Worm (Caenorhabditis elegans) whole organism, young adult: Measurements from ENCODE around the gene col-116.

Experiments used
- B0035.1 ChIP-seq: sonication (generic microtip); optimal IDR thresholded peaks from 2 replicates; lab custom pipeline; 2016; ENCODE audit warnings: missing genetic modification characterization, mild to moderate bottlenecking, missing compliant biosample characterization, missing genotype, missing genetic modification reagents
- B0336.3 ChIP-seq: fragments of 200-800 bp; sonication (Bioruptor generic); IDR thresholded peaks from 2 replicates; pipeline ENCODE4 v1.3.6; 2022; ENCODE audit warnings: missing genetic modification characterization, missing compliant biosample characterization
- F10E7.11 ChIP-seq: sonication (generic microtip); optimal IDR thresholded peaks from 2 replicates; lab custom pipeline; 2017; ENCODE audit warnings: mild to moderate bottlenecking, missing genetic modification characterization, moderate library complexity, missing compliant biosample characterization
- F39B2.1 ChIP-seq: fragments of 200-800 bp; sonication (Bioruptor generic); IDR thresholded peaks from 2 replicates; pipeline ENCODE4 v1.3.6; 2022; ENCODE audit warnings: missing genetic modification reagents, missing genetic modification characterization, missing compliant biosample characterization
- F52B5.7 ChIP-seq: sonication (generic microtip); optimal IDR thresholded peaks from 2 replicates; lab custom pipeline; 2016; ENCODE audit warnings: mild to moderate bottlenecking, missing genetic modification characterization, missing compliant biosample characterization
- K11D2.4 ChIP-seq: fragments of 200-800 bp; sonication (Bioruptor generic); IDR thresholded peaks from 2 replicates; pipeline ENCODE4 v1.3.6; 2022; ENCODE audit warnings: missing genetic modification reagents, missing genetic modification characterization, missing compliant biosample characterization
- K12H6.12 ChIP-seq: fragments of 200-800 bp; sonication (Bioruptor generic); optimal IDR thresholded peaks from 2 replicates; lab custom pipeline; 2018; ENCODE audit warnings: mild to moderate bottlenecking, missing genetic modification characterization, missing compliant biosample characterization
- T07F8.4 ChIP-seq: sonication (generic microtip); optimal IDR thresholded peaks from 2 replicates; lab custom pipeline; 2016; ENCODE audit warnings: mild to moderate bottlenecking, missing genetic modification characterization, moderate library complexity, missing compliant biosample characterization
- Y53F4B.3 ChIP-seq: fragments of 200-800 bp; sonication (Bioruptor generic); IDR thresholded peaks from 2 replicates; pipeline ENCODE4 v1.3.6; 2022; ENCODE audit warnings: missing genetic modification reagents, missing genetic modification characterization, missing compliant biosample characterization
- Y56A3A.18 ChIP-seq: fragments of 200-800 bp; sonication (Bioruptor generic); IDR thresholded peaks from 2 replicates; pipeline ENCODE4 v1.3.6; 2022; ENCODE audit warnings: missing genetic modification reagents, missing genetic modification characterization, missing compliant biosample characterization
- Y67H2A.10 ChIP-seq: fragments of 200-800 bp; sonication (Bioruptor generic); conservative IDR thresholded peaks from 2 replicates; pipeline ENCODE4 v1.3.6; 2022; ENCODE audit warnings: missing genetic modification reagents, missing genetic modification characterization, missing compliant biosample characterization
- Y79H2A.3 ChIP-seq: fragments of 200-800 bp; sonication (Bioruptor generic); conservative IDR thresholded peaks from 2 replicates; pipeline ENCODE4 v1.3.6; 2022; ENCODE audit warnings: missing genetic modification reagents, missing genetic modification characterization, missing compliant biosample characterization
- akir-1 ChIP-seq: fragments of 200-800 bp; sonication (Bioruptor generic); optimal IDR thresholded peaks from 2 replicates; lab custom pipeline; 2018; ENCODE audit warnings: mild to moderate bottlenecking, missing genetic modification characterization, moderate library complexity, missing compliant biosample characterization
- aptf-2 ChIP-seq: fragments of 200-800 bp; sonication (Bioruptor generic); conservative IDR thresholded peaks from 2 replicates; pipeline ENCODE4 v1.3.6; 2022; ENCODE audit warnings: missing genetic modification reagents, missing genetic modification characterization, missing compliant biosample characterization
- atf-7 ChIP-seq: sonication (generic microtip); optimal IDR thresholded peaks from 2 replicates; lab custom pipeline; 2017; ENCODE audit warnings: mild to moderate bottlenecking, missing genetic modification characterization, missing compliant biosample characterization
- athp-1 ChIP-seq: sonication (generic microtip); optimal IDR thresholded peaks from 2 replicates; lab custom pipeline; 2017; ENCODE audit warnings: mild to moderate bottlenecking, missing genetic modification characterization, missing compliant biosample characterization
- attf-5 ChIP-seq: fragments of 200-800 bp; sonication (Bioruptor generic); optimal IDR thresholded peaks from 2 replicates; lab custom pipeline; 2018; ENCODE audit warnings: mild to moderate bottlenecking, missing genetic modification characterization, missing compliant biosample characterization
- attf-6 ChIP-seq: fragments of 200-800 bp; sonication (Bioruptor generic); IDR thresholded peaks from 2 replicates; pipeline ENCODE4 v1.3.6; 2022; ENCODE audit warnings: missing genetic modification reagents, missing genetic modification characterization, missing compliant biosample characterization
- cebp-2 ChIP-seq: fragments of 200-800 bp; sonication (Bioruptor generic); IDR thresholded peaks from 2 replicates; pipeline ENCODE4 v1.3.6; 2022; ENCODE audit warnings: missing genetic modification characterization, missing compliant biosample characterization
- ceh-40 ChIP-seq: fragments of 200-800 bp; sonication (Bioruptor generic); IDR thresholded peaks from 2 replicates; pipeline ENCODE4 v1.3.6; 2022; ENCODE audit warnings: missing genetic modification characterization, missing compliant biosample characterization
- ceh-91 ChIP-seq: fragments of 200-800 bp; sonication (Bioruptor generic); IDR thresholded peaks from 2 replicates; pipeline ENCODE4 v1.3.6; 2022; ENCODE audit warnings: missing genetic modification reagents, missing genetic modification characterization, missing compliant biosample characterization
- chd-7 ChIP-seq: sonication (generic microtip); optimal IDR thresholded peaks from 2 replicates; lab custom pipeline; 2016; ENCODE audit warnings: mild to moderate bottlenecking, missing genetic modification characterization, moderate library complexity, missing compliant biosample characterization
- dox-1 ChIP-seq: fragments of 200-800 bp; sonication (Bioruptor generic); IDR thresholded peaks from 2 replicates; pipeline ENCODE4 v1.3.6; 2022; ENCODE audit warnings: missing genetic modification reagents, missing genetic modification characterization, missing compliant biosample characterization
- dpff-1 ChIP-seq: sonication (generic microtip); optimal IDR thresholded peaks from 2 replicates; lab custom pipeline; 2017; ENCODE audit warnings: mild to moderate bottlenecking, missing genetic modification characterization, missing compliant biosample characterization
- egl-44 ChIP-seq: fragments of 200-800 bp; sonication (Bioruptor generic); IDR thresholded peaks from 2 replicates; pipeline ENCODE4 v1.3.6; 2022; ENCODE audit warnings: missing genetic modification reagents, missing genetic modification characterization, missing compliant biosample characterization
- him-1 ChIP-seq: sonication (generic microtip); optimal IDR thresholded peaks from 2 replicates; lab custom pipeline; 2016; ENCODE audit warnings: missing genotype, missing genetic modification reagents, missing genetic modification characterization, missing compliant biosample characterization
- hmg-1.2 ChIP-seq: fragments of 200-800 bp; sonication (Bioruptor generic); IDR thresholded peaks from 2 replicates; pipeline ENCODE4 v1.3.6; 2022; ENCODE audit warnings: missing genetic modification reagents, missing genetic modification characterization, missing compliant biosample characterization
- lag-1 ChIP-seq: fragments of 200-800 bp; sonication (Bioruptor generic); IDR thresholded peaks from 2 replicates; pipeline ENCODE4 v1.3.6; 2022; ENCODE audit warnings: missing genetic modification reagents, missing genetic modification characterization, missing compliant biosample characterization
- lin-26 ChIP-seq: fragments of 200-800 bp; sonication (Bioruptor generic); IDR thresholded peaks from 2 replicates; pipeline ENCODE4 v1.3.6; 2022; ENCODE audit warnings: missing genetic modification reagents, missing genetic modification characterization, missing compliant biosample characterization
- lin-40 ChIP-seq: sonication (generic microtip); optimal IDR thresholded peaks from 2 replicates; lab custom pipeline; 2016; ENCODE audit warnings: missing genetic modification characterization, mild to moderate bottlenecking, missing compliant biosample characterization, missing genotype, missing genetic modification reagents
- lir-1 ChIP-seq: fragments of 200-800 bp; sonication (Bioruptor generic); conservative IDR thresholded peaks from 2 replicates; pipeline ENCODE4 v1.3.6; 2022; ENCODE audit warnings: missing genetic modification reagents, missing genetic modification characterization, missing compliant biosample characterization
- lsy-27 ChIP-seq: sonication (generic microtip); optimal IDR thresholded peaks from 2 replicates; lab custom pipeline; 2017; ENCODE audit warnings: missing genetic modification characterization, mild to moderate bottlenecking, missing compliant biosample characterization, antibody characterized with exemption, missing genotype, borderline replicate concordance; ENCODE audit not compliant: insufficient read depth
- madf-10 ChIP-seq: sonication (generic microtip); optimal IDR thresholded peaks from 2 replicates; lab custom pipeline; 2016; ENCODE audit warnings: mild to moderate bottlenecking, missing genetic modification characterization, missing compliant biosample characterization
- madf-8 ChIP-seq: fragments of 200-800 bp; sonication (Bioruptor generic); conservative IDR thresholded peaks from 2 replicates; pipeline ENCODE4 v1.3.6; 2022; ENCODE audit warnings: missing genetic modification reagents, missing genetic modification characterization, missing compliant biosample characterization
- mel-28 ChIP-seq: sonication (generic microtip); optimal IDR thresholded peaks from 2 replicates; lab custom pipeline; 2016; ENCODE audit warnings: borderline replicate concordance, mild to moderate bottlenecking, missing genetic modification characterization, missing compliant biosample characterization
- mxl-1 ChIP-seq: sonication (generic microtip); optimal IDR thresholded peaks from 2 replicates; lab custom pipeline; 2016; ENCODE audit warnings: missing genetic modification characterization, missing compliant biosample characterization
- nhr-120 ChIP-seq: fragments of 200-800 bp; sonication (Bioruptor generic); IDR thresholded peaks from 2 replicates; pipeline ENCODE4 v1.3.6; 2022; ENCODE audit warnings: missing genetic modification characterization, missing compliant biosample characterization
- pbrm-1 ChIP-seq: fragments of 200-800 bp; sonication (Bioruptor generic); IDR thresholded peaks from 2 replicates; pipeline ENCODE4 v1.3.6; 2022; ENCODE audit warnings: missing genetic modification reagents, missing genetic modification characterization, missing compliant biosample characterization
- repo-1 ChIP-seq: sonication (generic microtip); optimal IDR thresholded peaks from 2 replicates; lab custom pipeline; 2017; ENCODE audit warnings: mild to moderate bottlenecking, missing genetic modification characterization, missing compliant biosample characterization
- sdz-38 ChIP-seq: sonication (generic microtip); optimal IDR thresholded peaks from 2 replicates; lab custom pipeline; 2016; ENCODE audit warnings: missing genotype, missing genetic modification characterization, missing compliant biosample characterization
- snpc-3.4 ChIP-seq: sonication (generic microtip); optimal IDR thresholded peaks from 2 replicates; lab custom pipeline; 2017; ENCODE audit warnings: missing genetic modification characterization, mild to moderate bottlenecking, missing compliant biosample characterization, antibody characterized with exemption, moderate library complexity, missing genotype, missing genetic modification reagents
- sptf-2 ChIP-seq: fragments of 200-800 bp; sonication (Bioruptor generic); optimal IDR thresholded peaks from 2 replicates; lab custom pipeline; 2018; ENCODE audit warnings: mild to moderate bottlenecking, missing genetic modification characterization, missing compliant biosample characterization
- tbp1 ChIP-seq: fragments of 200-800 bp; sonication (Bioruptor generic); optimal IDR thresholded peaks from 2 replicates; lab custom pipeline; 2018; ENCODE audit warnings: mild to moderate bottlenecking, missing genetic modification characterization, missing compliant biosample characterization
- zfh-2 ChIP-seq: fragments of 200-800 bp; sonication (Bioruptor generic); conservative IDR thresholded peaks from 2 replicates; pipeline ENCODE4 v1.3.6; 2022; ENCODE audit warnings: missing genetic modification reagents, missing genetic modification characterization, missing compliant biosample characterization
- zim-3 ChIP-seq: sonication (generic microtip); optimal IDR thresholded peaks from 2 replicates; lab custom pipeline; 2017; ENCODE audit warnings: mild to moderate bottlenecking, missing genetic modification characterization, moderate library complexity, missing compliant biosample characterization
- ztf-18 ChIP-seq: sonication (generic microtip); optimal IDR thresholded peaks from 2 replicates; lab custom pipeline; 2016; ENCODE audit warnings: missing genotype, mild to moderate bottlenecking, missing genetic modification characterization, missing compliant biosample characterization
- ztf-25 ChIP-seq: fragments of 200-800 bp; sonication (Bioruptor generic); IDR thresholded peaks from 2 replicates; pipeline ENCODE4 v1.3.6; 2022; ENCODE audit warnings: missing genetic modification reagents, missing genetic modification characterization, missing compliant biosample characterization
- ztf-26 ChIP-seq: sonication (generic microtip); optimal IDR thresholded peaks from 2 replicates; lab custom pipeline; 2017; ENCODE audit warnings: missing genetic modification characterization, missing compliant biosample characterization
- ztf-6 ChIP-seq: fragments of 200-800 bp; sonication (Bioruptor generic); IDR thresholded peaks from 2 replicates; pipeline ENCODE4 v1.3.6; 2022; ENCODE audit warnings: missing genetic modification reagents, missing genetic modification characterization, missing compliant biosample characterization

col-116 gene

DNA sequence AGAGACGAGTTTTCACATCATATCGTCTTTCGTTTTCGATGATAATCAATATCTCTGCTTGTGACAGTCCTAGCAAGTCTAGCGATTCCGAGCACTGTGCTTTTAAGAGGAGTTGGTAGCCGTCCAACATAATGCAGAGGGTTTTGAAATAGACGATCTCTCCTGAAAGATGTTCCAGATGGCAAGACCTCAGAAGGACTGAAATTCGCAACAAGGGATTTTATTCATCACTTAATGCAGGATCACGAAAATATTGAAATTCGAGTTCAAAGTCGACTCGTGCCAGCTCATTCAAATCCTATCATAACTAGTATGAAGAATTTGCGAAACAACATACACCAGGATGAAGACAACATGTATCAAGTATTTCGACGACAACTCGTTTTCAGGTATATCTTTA, 21.8 kb downstream of the col-116 start, which contains the start of gene D2096.7:
Gene D2096.7, minus strand, starts transcription at position 130 of the 400 bp plus-strand sequence.
- peak; percentile 79; the same call in 1 of the 2 replicates for TF ChIP-seq ztf-25
- TF ChIP-seq snpc-3.4 (tag; lab: Kevin White, UChicago) = peak; percentile 2
- peak; percentile 72 for TF ChIP-seq tbp1
- peak; percentile 57 for TF ChIP-seq ztf-18 (tag; lab: Kevin White, UChicago)
- TF ChIP-seq mel-28 (tag; lab: Kevin White, UChicago) = no peak
- peak; percentile 93 for TF ChIP-seq F52B5.7 (tag; lab: Kevin White, UChicago)
- no peak for TF ChIP-seq zfh-2 (GFP tag; lab: Robert Waterston, UW)
- peak; percentile 88 for TF ChIP-seq repo-1 (tag; lab: Kevin White, UChicago)
- TF ChIP-seq ztf-6 = no peak
- TF ChIP-seq aptf-2 (GFP tag; lab: Robert Waterston, UW) = no peak
- no peak for TF ChIP-seq lir-1 (GFP tag; lab: Robert Waterston, UW)
- TF ChIP-seq him-1 (tag; lab: Kevin White, UChicago) = peak; percentile 80
- peak; percentile 85 for TF ChIP-seq F10E7.11 (tag; lab: Kevin White, UChicago)
- peak; percentile 83 for TF ChIP-seq chd-7 (tag; lab: Kevin White, UChicago)
- TF ChIP-seq ceh-40 (GFP tag; lab: Robert Waterston, UW) = no peak
- no peak for TF ChIP-seq T07F8.4 (tag; lab: Kevin White, UChicago)
- peak; percentile 89 for TF ChIP-seq attf-6 (GFP tag; lab: Robert Waterston, UW)
- peak; percentile 70; the same call in 1 of the 2 replicates for TF ChIP-seq cebp-2 (GFP tag; lab: Robert Waterston, UW)
- peak; percentile 70 for TF ChIP-seq dox-1 (GFP tag; lab: Robert Waterston, UW)
- TF ChIP-seq mxl-1 (tag; lab: Kevin White, UChicago) = peak; percentile 32
- TF ChIP-seq pbrm-1 (GFP tag; lab: Robert Waterston, UW) = peak; percentile 87
- TF ChIP-seq B0035.1 (tag; lab: Kevin White, UChicago) = peak; percentile 52
- TF ChIP-seq Y53F4B.3 = no peak
- TF ChIP-seq F39B2.1 = peak; percentile 66
- TF ChIP-seq zim-3 (tag; lab: Kevin White, UChicago) = peak; percentile 64
- TF ChIP-seq lin-40 (tag; lab: Kevin White, UChicago) = no peak
- TF ChIP-seq K11D2.4 = 0 out of 2 replicates have a peak, but pooled peaks have one; percentile 22
- TF ChIP-seq egl-44 (GFP tag; lab: Robert Waterston, UW) = no peak; the same call in none of the 2 replicates
- peak; percentile 77 for TF ChIP-seq Y79H2A.3 (GFP tag; lab: Robert Waterston, UW)
- TF ChIP-seq sdz-38 (tag; lab: Kevin White, UChicago) = no peak
- TF ChIP-seq sptf-2 (GFP tag; lab: Kevin White, UChicago) = no peak
- TF ChIP-seq lin-26 (GFP tag; lab: Robert Waterston, UW) = peak; percentile 85
- no peak for TF ChIP-seq ztf-26 (tag; lab: Kevin White, UChicago)
- TF ChIP-seq athp-1 (tag; lab: Kevin White, UChicago) = peak; percentile 92
- TF ChIP-seq madf-8 (GFP tag; lab: Robert Waterston, UW) = no peak; the same call in 1 of the 2 replicates
- 0 out of 2 replicates have a peak, but pooled peaks have one; percentile 55 for TF ChIP-seq nhr-120
- TF ChIP-seq Y56A3A.18 (GFP tag; lab: Robert Waterston, UW) = peak; percentile 95
- no peak for TF ChIP-seq Y67H2A.10
- peak; percentile 46 for TF ChIP-seq K12H6.12 (tag; lab: Kevin White, UChicago)
- TF ChIP-seq B0336.3 (GFP tag; lab: Robert Waterston, UW) = peak; percentile 96
- TF ChIP-seq hmg-1.2 (GFP tag; lab: Robert Waterston, UW) = peak; percentile 54; the same call in 1 of the 2 replicates
- TF ChIP-seq madf-10 (tag; lab: Kevin White, UChicago) = no peak
- TF ChIP-seq attf-5 (GFP tag; lab: Kevin White, UChicago) = peak; percentile 67
- TF ChIP-seq ceh-91 (GFP tag; lab: Robert Waterston, UW) = no peak
- no peak for TF ChIP-seq akir-1 (GFP tag; lab: Kevin White, UChicago)
- peak; percentile 87 for TF ChIP-seq atf-7
- no peak for TF ChIP-seq lag-1 (GFP tag; lab: Robert Waterston, UW)
- peak; percentile 79 for TF ChIP-seq dpff-1 (tag; lab: Kevin White, UChicago)
- TF ChIP-seq lsy-27 (tag; lab: Kevin White, UChicago) = no peak
